Worm (Caenorhabditis elegans): Measurements from ENCODE around the gene T21D12.12.

ce11 chrIV:240257-240754, 25.9 kb upstream of the T21D12.12 start, which contains the start of the genes fnta-1 and cogc-8:
- TF ChIP-seq lin-13 (tag; optimal IDR thresholded peaks at IDR 0.05), result peak; percentile 3
- TF ChIP-seq mep-1 (tag; optimal IDR thresholded peaks at IDR 0.05), result no peak
- no peak for TF ChIP-seq unc-62 (GFP tag; optimal IDR thresholded peaks at IDR 0.05)
- no peak for TF ChIP-seq nhr-237 (tag; optimal IDR thresholded peaks at IDR 0.05)
- no peak for TF ChIP-seq nhr-12 (tag; optimal IDR thresholded peaks at IDR 0.05)
- no peak for TF ChIP-seq snpc-4 (tag; optimal IDR thresholded peaks at IDR 0.05)
- TF ChIP-seq M03D4.4 (tag; optimal IDR thresholded peaks at IDR 0.05), result no peak
- TF ChIP-seq ztf-11 (tag; optimal IDR thresholded peaks at IDR 0.05), result no peak
- no peak for TF ChIP-seq nhr-76 (tag; optimal IDR thresholded peaks at IDR 0.05)
- TF ChIP-seq cnd-1 (tag; optimal IDR thresholded peaks at IDR 0.05), result no peak
- TF ChIP-seq blmp-1 (tag; optimal IDR thresholded peaks at IDR 0.05), result no peak
- no peak for TF ChIP-seq ceh-43 (GFP tag; optimal IDR thresholded peaks at IDR 0.05)
- no peak for TF ChIP-seq pha-4 (tag; optimal IDR thresholded peaks at IDR 0.05)
